Worm (Caenorhabditis elegans) whole organism, young adult: ENCODE data around the gene txdc-17.

Experiments used
- Y79H2A.3 ChIP-seq: fragments of 200-800 bp; sonication (Bioruptor generic); conservative IDR thresholded peaks from 2 replicates; pipeline ENCODE4 v1.3.6; 2022; ENCODE audit warnings: missing genetic modification reagents, missing genetic modification characterization, missing compliant biosample characterization
- ZK185.1 ChIP-seq: sonication (generic microtip); optimal IDR thresholded peaks from 2 replicates; lab custom pipeline; 2016; ENCODE audit warnings: mild to moderate bottlenecking, missing genetic modification characterization, missing compliant biosample characterization; ENCODE audit not compliant: poor library complexity, severe bottlenecking
- ama-1 ChIP-seq, 3 experiments: fragments of 150-350 bp in 1 of 3; sonication (generic microtip) in 2 of 3; optimal IDR thresholded peaks; 2 replicates each; lab custom pipeline; 2014 to 2018; ENCODE audit warnings: missing biosample characterization in 2 of 3, missing genetic modification characterization in 2 of 3, missing genetic modification reagents in 2 of 3
- ceh-91 ChIP-seq: fragments of 200-800 bp; sonication (Bioruptor generic); IDR thresholded peaks from 2 replicates; pipeline ENCODE4 v1.3.6; 2022; ENCODE audit warnings: missing genetic modification reagents, missing genetic modification characterization, missing compliant biosample characterization
- dpl-1 ChIP-seq: fragments of 150-350 bp; optimal IDR thresholded peaks from 2 replicates; lab custom pipeline; 2014; ENCODE audit warnings: missing biosample characterization, missing genetic modification reagents, missing genetic modification characterization
- hmg-20 ChIP-seq: fragments of 200-800 bp; sonication (Bioruptor generic); IDR thresholded peaks from 2 replicates; pipeline ENCODE4 v1.3.6; 2022; ENCODE audit warnings: missing genetic modification reagents, missing genetic modification characterization, missing compliant biosample characterization
- lin-35 ChIP-seq, 3 experiments: fragments of 150-350 bp in 2 of 3; sonication (generic microtip) in 1 of 3; optimal IDR thresholded peaks; 2 replicates each; lab custom pipeline; 2014 to 2018; ENCODE audit warnings: missing biosample characterization in 3 of 3, missing genetic modification characterization in 3 of 3, missing genetic modification reagents in 3 of 3
- madf-6 ChIP-seq: fragments of 200-800 bp; sonication (Bioruptor generic); IDR thresholded peaks from 2 replicates; pipeline ENCODE4 v1.3.6; 2022; ENCODE audit warnings: missing genetic modification reagents, missing genetic modification characterization, missing compliant biosample characterization
- madf-8 ChIP-seq: fragments of 200-800 bp; sonication (Bioruptor generic); conservative IDR thresholded peaks from 2 replicates; pipeline ENCODE4 v1.3.6; 2022; ENCODE audit warnings: missing genetic modification reagents, missing genetic modification characterization, missing compliant biosample characterization
- mes-4 ChIP-seq: sonication (generic microtip); optimal IDR thresholded peaks from 2 replicates; lab custom pipeline; 2016; ENCODE audit warnings: missing genotype, missing genetic modification characterization, missing compliant biosample characterization
- snpc-3.4 ChIP-seq: sonication (generic microtip); optimal IDR thresholded peaks from 2 replicates; lab custom pipeline; 2017; ENCODE audit warnings: missing genetic modification characterization, mild to moderate bottlenecking, missing compliant biosample characterization, antibody characterized with exemption, moderate library complexity, missing genotype, missing genetic modification reagents
- unc-62 ChIP-seq: fragments of 150-350 bp; optimal IDR thresholded peaks from 2 replicates; lab custom pipeline; 2014; ENCODE audit warnings: missing biosample characterization, missing genetic modification reagents, missing genetic modification characterization
- xnd-1 ChIP-seq: sonication (generic microtip); optimal IDR thresholded peaks from 2 replicates; lab custom pipeline; 2016; ENCODE audit warnings: missing genotype, missing genetic modification reagents, missing genetic modification characterization, missing compliant biosample characterization

ce11 chrIII:2871817-2872216 is 37.4 kb downstream of the txdc-17 start:
- no peak for TF ChIP-seq ama-1 (optimal IDR thresholded peaks at IDR 0.05; lab: Kevin White, UChicago)
- no peak for TF ChIP-seq ama-1 (GFP tag; optimal IDR thresholded peaks at IDR 0.05; lab: Kevin White, UChicago)
- TF ChIP-seq ZK185.1 (tag; lab: Kevin White, UChicago): no peak
- no peak for TF ChIP-seq lin-35 (GFP tag; optimal IDR thresholded peaks at IDR 0.05; lab: Kevin White, UChicago)
- TF ChIP-seq madf-6 (GFP tag; lab: Robert Waterston, UW): no peak
- no peak for TF ChIP-seq xnd-1 (tag; lab: Kevin White, UChicago)
- no peak for TF ChIP-seq madf-8 (GFP tag; lab: Robert Waterston, UW)
- TF ChIP-seq hmg-20 (GFP tag; lab: Robert Waterston, UW): no peak
- TF ChIP-seq mes-4 (tag; lab: Kevin White, UChicago): no peak
- no peak for TF ChIP-seq ceh-91 (GFP tag; lab: Robert Waterston, UW)
- no peak for TF ChIP-seq Y79H2A.3 (GFP tag; lab: Robert Waterston, UW)
- TF ChIP-seq snpc-3.4 (tag; lab: Kevin White, UChicago): no peak
- TF ChIP-seq unc-62 (GFP tag; lab: Kevin White, UChicago): no peak
- TF ChIP-seq dpl-1 (GFP tag; lab: Kevin White, UChicago): no peak
